Worm (Caenorhabditis elegans) whole organism, L3 larva: ENCODE data around the gene F38G1.3.

Experiments used
- elt-1 ChIP-seq: fragments of 150-350 bp; optimal IDR thresholded peaks from 2 replicates; lab custom pipeline; 2014; ENCODE audit warnings: missing biosample characterization, missing genetic modification characterization
- mdl-1 ChIP-seq: fragments of 150-350 bp; optimal IDR thresholded peaks from 2 replicates; lab custom pipeline; 2014; ENCODE audit warnings: missing biosample characterization, missing genetic modification characterization
- nhr-28 ChIP-seq: fragments of 150-350 bp; optimal IDR thresholded peaks from 2 replicates; lab custom pipeline; 2014; ENCODE audit warnings: missing biosample characterization, missing genetic modification characterization

ce11 chrX:460351-460750, 16.0 kb upstream of the F38G1.3 start, which contains the start of gene aagr-4:
- TF ChIP-seq mdl-1 (tag; lab: Kevin White, UChicago) (no peak), nhr-28 (no peak), elt-1 (no peak)
